Worm (Caenorhabditis elegans): ENCODE results near the gene rom-1.

DNA sequence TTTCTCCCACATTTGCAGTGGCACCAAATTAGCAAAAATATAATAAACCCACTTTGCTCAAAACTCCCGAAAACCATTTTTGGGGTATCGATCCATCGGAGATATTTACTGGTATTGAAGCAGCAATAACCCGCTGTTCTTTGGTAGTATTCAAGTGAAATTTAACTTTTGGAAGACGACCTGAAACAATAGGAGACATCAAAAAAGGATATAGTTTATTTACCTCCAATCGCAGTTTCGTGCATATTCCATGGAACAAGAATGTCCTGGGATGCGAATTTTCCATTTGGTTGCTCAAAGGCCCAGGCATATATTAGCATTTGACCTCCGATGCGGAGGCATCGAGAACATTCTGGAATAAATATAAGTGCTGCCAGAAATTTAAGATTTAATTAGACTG lies 33.6 kb upstream of the rom-1 start:
- no peak for TF ChIP-seq madf-9 (GFP tag; conservative IDR thresholded peaks at IDR 0.05)
- no peak for TF ChIP-seq spr-1 (tag; optimal IDR thresholded peaks at IDR 0.05)
